Fruit fly (Drosophila melanogaster) whole organism, prepupa: Measurements from ENCODE around the gene CG7368.

Experiments used
- CG10631 ChIP-seq: fragments of 200-800 bp; sonication (Bioruptor generic); optimal IDR thresholded peaks from 2 replicates; lab custom pipeline; 2016; ENCODE audit warnings: missing biosample characterization, missing genetic modification characterization
- CG11762 ChIP-seq: fragments of 200-800 bp; sonication (Bioruptor generic); optimal IDR thresholded peaks from 3 replicates; lab custom pipeline; 2016; ENCODE audit warnings: missing biosample characterization, missing genetic modification characterization; ENCODE audit not compliant: insufficient read depth
- CG11902 ChIP-seq: fragments of 200-800 bp; sonication (Bioruptor generic); optimal IDR thresholded peaks from 3 replicates; lab custom pipeline; 2016; ENCODE audit warnings: missing biosample characterization, missing genetic modification characterization
- CG15336 ChIP-seq: fragments of 200-800 bp; sonication (Bioruptor generic); IDR thresholded peaks from 2 replicates; pipeline ENCODE4 v1.3.6; 2022; ENCODE audit warnings: missing biosample characterization, missing genetic modification characterization
- CG1621 ChIP-seq: fragments of 200-800 bp; sonication (Bioruptor generic); optimal IDR thresholded peaks from 3 replicates; lab custom pipeline; 2018; ENCODE audit warnings: missing biosample characterization, mild to moderate bottlenecking, missing genetic modification characterization
- CG16779 ChIP-seq: fragments of 200-800 bp; sonication (Bioruptor generic); optimal IDR thresholded peaks from 3 replicates; lab custom pipeline; 2017; ENCODE audit warnings: missing biosample characterization, mild to moderate bottlenecking, missing genetic modification characterization
- CG3032 ChIP-seq: fragments of 200-800 bp; optimal IDR thresholded peaks from 2 replicates; lab custom pipeline; 2019; ENCODE audit warnings: missing biosample characterization, mild to moderate bottlenecking, missing genetic modification characterization, moderate library complexity
- CG31627 ChIP-seq: fragments of 200-800 bp; sonication (Bioruptor generic); optimal IDR thresholded peaks from 3 replicates; lab custom pipeline; 2016; ENCODE audit warnings: missing biosample characterization, missing genetic modification characterization
- CG34406 ChIP-seq: fragments of 200-800 bp; sonication (Bioruptor generic); optimal IDR thresholded peaks from 3 replicates; lab custom pipeline; 2016; ENCODE audit warnings: missing biosample characterization, missing genetic modification characterization
- CG4318 ChIP-seq: fragments of 200-800 bp; sonication (Bioruptor generic); optimal IDR thresholded peaks from 3 replicates; lab custom pipeline; 2017; ENCODE audit warnings: missing biosample characterization, mild to moderate bottlenecking, missing genetic modification characterization
- CG6792 ChIP-seq: fragments of 200-800 bp; sonication (Bioruptor generic); optimal IDR thresholded peaks from 3 replicates; lab custom pipeline; 2016; ENCODE audit warnings: missing biosample characterization, missing genetic modification characterization
- CG6854 ChIP-seq: fragments of 200-800 bp; sonication (Bioruptor generic); optimal IDR thresholded peaks from 2 replicates; lab custom pipeline; 2017; ENCODE audit warnings: missing biosample characterization, mild to moderate bottlenecking, missing genetic modification characterization
- CG7368 ChIP-seq: fragments of 200-800 bp; sonication (Bioruptor generic); optimal IDR thresholded peaks from 3 replicates; lab custom pipeline; 2016; ENCODE audit warnings: missing biosample characterization, missing genetic modification characterization
- CG8119 ChIP-seq: fragments of 200-800 bp; sonication (Bioruptor generic); IDR thresholded peaks from 3 replicates; pipeline ENCODE4 v1.3.6; 2022; ENCODE audit warnings: missing biosample characterization, missing genetic modification characterization
- CG8319 ChIP-seq: fragments of 200-800 bp; sonication (Bioruptor generic); optimal IDR thresholded peaks from 3 replicates; lab custom pipeline; 2016; ENCODE audit warnings: missing biosample characterization, missing genetic modification characterization
- CG8632 ChIP-seq: fragments of 200-800 bp; sonication (Bioruptor generic); optimal IDR thresholded peaks from 3 replicates; lab custom pipeline; 2016; ENCODE audit warnings: missing biosample characterization, missing genetic modification characterization
- CG9139 ChIP-seq: fragments of 200-800 bp; sonication (Bioruptor generic); optimal IDR thresholded peaks from 3 replicates; lab custom pipeline; 2017; ENCODE audit warnings: missing biosample characterization, mild to moderate bottlenecking, missing genetic modification characterization
- Eip93F ChIP-seq: fragments of 200-800 bp; sonication (Bioruptor generic); optimal IDR thresholded peaks from 2 replicates; lab custom pipeline; 2016; ENCODE audit warnings: missing biosample characterization, mild to moderate bottlenecking, missing genetic modification characterization
- Gug ChIP-seq: fragments of 200-800 bp; sonication (Bioruptor generic); IDR thresholded peaks from 2 replicates; pipeline ENCODE4 v1.3.6; 2022; ENCODE audit warnings: missing biosample characterization, missing genetic modification characterization
- Hr38 ChIP-seq: sonication (Bioruptor generic); optimal IDR thresholded peaks from 2 replicates; lab custom pipeline; 2016; ENCODE audit warnings: missing biosample characterization, missing genetic modification characterization
- Hr39 ChIP-seq: fragments of 200-800 bp; sonication (Bioruptor generic); optimal IDR thresholded peaks from 2 replicates; lab custom pipeline; 2016; ENCODE audit warnings: missing biosample characterization, missing genetic modification characterization
- Lpt ChIP-seq: fragments of 200-800 bp; sonication (Bioruptor generic); optimal IDR thresholded peaks from 3 replicates; lab custom pipeline; 2016; ENCODE audit warnings: missing biosample characterization, missing genetic modification characterization
- OdsH ChIP-seq: fragments of 200-800 bp; sonication (Bioruptor generic); optimal IDR thresholded peaks from 3 replicates; lab custom pipeline; 2016; ENCODE audit warnings: missing biosample characterization, missing genetic modification characterization
- Sox102F ChIP-seq: fragments of 200-800 bp; sonication (Bioruptor generic); optimal IDR thresholded peaks from 2 replicates; lab custom pipeline; 2016; ENCODE audit warnings: missing biosample characterization, mild to moderate bottlenecking, missing genetic modification characterization
- Sox14 ChIP-seq: fragments of 200-800 bp; sonication (Bioruptor generic); optimal IDR thresholded peaks from 3 replicates; lab custom pipeline; 2016; ENCODE audit warnings: missing biosample characterization, missing genetic modification characterization
- Sox15 ChIP-seq: fragments of 200-800 bp; sonication (Bioruptor generic); optimal IDR thresholded peaks from 3 replicates; lab custom pipeline; 2016; ENCODE audit warnings: missing biosample characterization, missing genetic modification characterization
- achi ChIP-seq: fragments of 200-800 bp; sonication (Bioruptor generic); optimal IDR thresholded peaks from 3 replicates; lab custom pipeline; 2016; ENCODE audit warnings: missing biosample characterization, missing genetic modification characterization
- acj6 ChIP-seq: fragments of 200-800 bp; sonication (Bioruptor generic); optimal IDR thresholded peaks from 3 replicates; lab custom pipeline; 2016; ENCODE audit warnings: missing biosample characterization, missing genetic modification characterization
- eg ChIP-seq: fragments of 200-800 bp; sonication (Bioruptor generic); IDR thresholded peaks from 3 replicates; pipeline ENCODE4 v1.3.6; 2022; ENCODE audit warnings: missing biosample characterization, missing genetic modification characterization
- esn ChIP-seq: fragments of 200-800 bp; sonication (Bioruptor generic); optimal IDR thresholded peaks from 2 replicates; lab custom pipeline; 2016; ENCODE audit warnings: missing biosample characterization, mild to moderate bottlenecking, missing genetic modification characterization, moderate library complexity
- fd59A ChIP-seq: fragments of 200-800 bp; sonication (Bioruptor generic); optimal IDR thresholded peaks from 2 replicates; lab custom pipeline; 2017; ENCODE audit warnings: missing biosample characterization, mild to moderate bottlenecking, missing genetic modification characterization, missing genetic modification reagents
- fkh ChIP-seq: fragments of 200-800 bp; sonication (Bioruptor generic); optimal IDR thresholded peaks from 3 replicates; lab custom pipeline; 2017; ENCODE audit warnings: missing biosample characterization, mild to moderate bottlenecking, missing genetic modification characterization, moderate library complexity
- lz ChIP-seq: fragments of 200-800 bp; sonication (Bioruptor generic); optimal IDR thresholded peaks from 3 replicates; lab custom pipeline; 2016; ENCODE audit warnings: missing biosample characterization, missing genetic modification characterization
- pdm3 ChIP-seq: fragments of 200-800 bp; sonication (Bioruptor generic); optimal IDR thresholded peaks from 3 replicates; lab custom pipeline; 2016; ENCODE audit warnings: missing biosample characterization, missing genetic modification characterization
- salr ChIP-seq, 2 experiments: fragments of 200-800 bp; sonication (Bioruptor generic); optimal IDR thresholded peaks; 3 replicates each; lab custom pipeline; 2016 to 2018; ENCODE audit warnings: missing biosample characterization in 2 of 2, missing genetic modification characterization in 2 of 2, mild to moderate bottlenecking in 1 of 2
- svp ChIP-seq: fragments of 200-800 bp; sonication (Bioruptor generic); peaks from one replicate; lab custom pipeline; 2016; ENCODE audit warnings: missing biosample characterization, missing genetic modification characterization
- topi ChIP-seq: fragments of 200-800 bp; sonication (Bioruptor generic); optimal IDR thresholded peaks from 3 replicates; lab custom pipeline; 2016; ENCODE audit warnings: missing biosample characterization, missing genetic modification characterization
- vri ChIP-seq: fragments of 200-800 bp; sonication (Bioruptor generic); optimal IDR thresholded peaks from 3 replicates; lab custom pipeline; 2016; ENCODE audit warnings: missing biosample characterization, mild to moderate bottlenecking, missing genetic modification characterization

CG7368 gene

DNA sequence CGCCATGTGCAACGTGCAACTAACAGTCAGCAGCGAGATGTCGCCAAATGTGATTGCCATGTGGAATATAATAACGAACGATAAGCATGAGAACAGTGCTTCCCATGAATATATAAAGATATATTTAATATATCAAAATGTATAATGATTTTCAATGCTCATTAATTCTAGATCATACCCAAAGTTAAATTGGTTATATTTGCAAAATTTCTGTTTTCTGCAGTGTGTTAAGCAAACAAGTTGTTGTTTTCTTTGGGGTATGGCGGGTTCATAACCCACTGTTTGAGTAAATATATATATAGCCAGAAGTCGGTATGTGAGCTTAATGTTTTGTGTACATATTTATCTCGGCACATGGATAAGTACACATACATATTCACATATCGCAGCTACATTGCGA is 39.8 kb downstream of the CG7368 start (continued):
- no peak for TF ChIP-seq vri (GFP tag; lab: Kevin White, UChicago)
- TF ChIP-seq Sox15 (GFP tag; lab: Kevin White, UChicago), result no peak
- TF ChIP-seq esn (GFP tag; lab: Kevin White, UChicago), result no peak
- TF ChIP-seq acj6, result peak; percentile 14
- no peak for TF ChIP-seq CG6792
- TF ChIP-seq eg (GFP tag; lab: Robert Waterston, UW), result peak; percentile 66; the same call in 1 of the 3 replicates
- TF ChIP-seq Gug (GFP tag; lab: Robert Waterston, UW), result peak; percentile 43; the same call in 1 of the 2 replicates
- no peak for TF ChIP-seq CG8632 (GFP tag; lab: Kevin White, UChicago)
- TF ChIP-seq Hr38 (GFP tag; lab: Kevin White, UChicago), result no peak
- no peak for TF ChIP-seq CG11902 (GFP tag; lab: Kevin White, UChicago)
- TF ChIP-seq CG9139, result no peak
- no peak for TF ChIP-seq CG16779 (tag; lab: Kevin White, UChicago)
- TF ChIP-seq fd59A (GFP tag; lab: Kevin White, UChicago), result no peak
- TF ChIP-seq CG8319 (GFP tag; lab: Kevin White, UChicago), result no peak
- TF ChIP-seq svp (GFP tag; lab: Kevin White, UChicago), result no peak
- TF ChIP-seq CG4318 (GFP tag; lab: Kevin White, UChicago), result peak; percentile 17
- TF ChIP-seq fkh (GFP tag; lab: Kevin White, UChicago), result no peak
- no peak for TF ChIP-seq topi (GFP tag; lab: Kevin White, UChicago)
- no peak for TF ChIP-seq CG34406 (GFP tag; lab: Kevin White, UChicago)
- no peak for TF ChIP-seq CG1621

- TF ChIP-seq pdm3 (GFP tag; lab: Kevin White, UChicago) (no peak), Lpt (GFP tag; lab: Kevin White, UChicago) (no peak), CG3032 (tag; lab: Kevin White, UChicago) (no peak)
Measured at dm6 chr3L:11645933-11646332, 48.9 kb downstream of the CG7368 start, which contains the start of gene CG6071. Gene CG6071 (minus strand): TSS chr3L:11646033.

DNA sequence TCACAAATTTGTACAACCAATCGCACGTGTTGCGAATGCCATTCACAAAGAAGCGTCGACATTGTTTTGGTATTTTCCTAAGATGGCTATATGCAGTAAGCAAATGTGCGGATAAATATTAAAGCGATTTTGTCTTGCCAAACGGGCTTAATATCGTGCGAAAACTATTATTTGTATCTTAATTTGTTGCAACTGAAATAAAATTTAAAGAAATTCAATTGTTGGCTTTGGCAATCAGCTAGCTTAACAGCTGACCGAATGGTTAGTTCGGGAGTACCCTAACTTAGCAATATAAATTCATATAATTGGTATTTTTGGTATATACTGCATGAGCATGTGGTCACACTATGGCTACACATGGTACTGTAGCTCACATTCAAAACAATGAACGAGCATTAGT is 51.4 kb downstream of the CG7368 start, which contains the start of the genes RIOK1 and Polr3H:
TSS of gene RIOK1 (minus strand) at position 65 of the 400 bp plus-strand sequence.
TSS of gene Polr3H (plus strand) at position 347 of the 400 bp plus-strand sequence.
- peak; percentile 37 for TF ChIP-seq CG8319 (GFP tag; lab: Kevin White, UChicago)
- TF ChIP-seq CG1621, result no peak
- peak in 1 of 2 experiments; percentile 24 for TF ChIP-seq salr (GFP tag; optimal IDR thresholded peaks at IDR 0.05; lab: Kevin White, UChicago)
- peak; percentile 70 for TF ChIP-seq achi
- peak; percentile 4 for TF ChIP-seq CG8632 (GFP tag; lab: Kevin White, UChicago)
- TF ChIP-seq CG31627, result peak; percentile 82
- TF ChIP-seq CG34406 (GFP tag; lab: Kevin White, UChicago), result no peak
- TF ChIP-seq Sox14 (GFP tag; lab: Kevin White, UChicago), result peak; percentile 84
- no peak for TF ChIP-seq CG6854 (GFP tag; lab: Kevin White, UChicago)
- TF ChIP-seq CG7368 (GFP tag; lab: Kevin White, UChicago), result peak; percentile 53
- TF ChIP-seq Sox102F (GFP tag; lab: Kevin White, UChicago), result peak; percentile 62
- TF ChIP-seq lz, result peak; percentile 69
- peak; percentile 49 for TF ChIP-seq CG11762
- peak; percentile 60 for TF ChIP-seq CG15336
- TF ChIP-seq esn (GFP tag; lab: Kevin White, UChicago), result peak; percentile 79
- TF ChIP-seq eg (GFP tag; lab: Robert Waterston, UW), result peak; percentile 65
- TF ChIP-seq Eip93F (GFP tag; lab: Kevin White, UChicago), result no peak
- TF ChIP-seq CG11902 (GFP tag; lab: Kevin White, UChicago), result peak; percentile 55
- peak; percentile 79 for TF ChIP-seq OdsH
- TF ChIP-seq acj6, result peak; percentile 73
- TF ChIP-seq CG8119 (GFP tag; lab: Robert Waterston, UW), result no peak
- TF ChIP-seq CG10631 (GFP tag; lab: Kevin White, UChicago), result peak; percentile 65
- peak; percentile 83 for TF ChIP-seq Hr39
- peak; percentile 58 for TF ChIP-seq Sox15 (GFP tag; lab: Kevin White, UChicago)
- TF ChIP-seq, all 60 proteins: peak for 19
